Fruit fly (Drosophila melanogaster) whole organism, embryonic: ENCODE data around the gene CG7966.

Source experiments
- Ada2b ChIP-seq: fragments of 200-800 bp; sonication (Bioruptor generic); IDR thresholded peaks from 2 replicates; pipeline ENCODE4 v1.3.6; 2022; ENCODE audit warnings: missing biosample characterization, missing genetic modification characterization
- Aef1 ChIP-seq: fragments of 200-800 bp; sonication (Bioruptor generic); IDR thresholded peaks from 3 replicates; pipeline ENCODE4 v1.3.6; 2022; ENCODE audit warnings: missing biosample characterization, missing genetic modification characterization
- B-H2 ChIP-seq: fragments of 200-800 bp; sonication (Bioruptor generic); optimal IDR thresholded peaks from 2 replicates; lab custom pipeline; 2018; ENCODE audit warnings: missing biosample characterization, mild to moderate bottlenecking, missing genetic modification characterization
- Bgb ChIP-seq: fragments of 200-800 bp; sonication (Bioruptor generic); IDR thresholded peaks from 2 replicates; pipeline ENCODE4 v1.3.6; 2022; ENCODE audit warnings: missing biosample characterization, missing genetic modification characterization; ENCODE audit not compliant: partially characterized antibody
- CG10321 ChIP-seq: fragments of 200-800 bp; sonication (Bioruptor generic); IDR thresholded peaks from 2 replicates; pipeline ENCODE4 v1.3.6; 2022; ENCODE audit warnings: missing biosample characterization, missing genetic modification characterization
- CG11398 ChIP-seq: fragments of 200-800 bp; sonication (Bioruptor generic); optimal IDR thresholded peaks from 2 replicates; lab custom pipeline; 2016; ENCODE audit warnings: missing biosample characterization, missing genetic modification characterization
- CG11456 ChIP-seq: fragments of 200-800 bp; sonication (Bioruptor generic); IDR thresholded peaks from 3 replicates; pipeline ENCODE4 v1.3.6; 2022; ENCODE audit warnings: missing biosample characterization, missing genetic modification characterization
- CG11695 ChIP-seq: fragments of 200-800 bp; sonication (Bioruptor generic); IDR thresholded peaks from 3 replicates; pipeline ENCODE4 v1.3.6; 2022; ENCODE audit warnings: missing biosample characterization, missing genetic modification characterization
- CG12744 ChIP-seq: fragments of 200-800 bp; sonication (Bioruptor generic); optimal IDR thresholded peaks from 2 replicates; lab custom pipeline; 2016; ENCODE audit warnings: missing biosample characterization, missing genetic modification characterization
- CG15011 ChIP-seq: fragments of 200-800 bp; sonication (Bioruptor generic); optimal IDR thresholded peaks from 3 replicates; lab custom pipeline; 2018; ENCODE audit warnings: missing biosample characterization, mild to moderate bottlenecking, missing genetic modification characterization
- CG17328 ChIP-seq: fragments of 200-800 bp; sonication (Bioruptor generic); IDR thresholded peaks from 2 replicates; pipeline ENCODE4 v1.3.6; 2022; ENCODE audit warnings: missing biosample characterization, missing genetic modification characterization
- CG18619 ChIP-seq: fragments of 200-800 bp; sonication (Bioruptor generic); optimal IDR thresholded peaks from 3 replicates; lab custom pipeline; 2017; ENCODE audit warnings: missing biosample characterization, mild to moderate bottlenecking, missing genetic modification characterization
- CG6272 ChIP-seq: fragments of 200-800 bp; sonication (Bioruptor generic); IDR thresholded peaks from 2 replicates; pipeline ENCODE4 v1.3.6; 2022; ENCODE audit warnings: missing biosample characterization, missing genetic modification characterization
- CG7745 ChIP-seq: fragments of 200-800 bp; sonication (Bioruptor generic); optimal IDR thresholded peaks from 2 replicates; lab custom pipeline; 2018; ENCODE audit warnings: missing biosample characterization, mild to moderate bottlenecking, missing genetic modification characterization, moderate library complexity
- CG8089 ChIP-seq: fragments of 200-800 bp; sonication (Bioruptor generic); optimal IDR thresholded peaks from 3 replicates; lab custom pipeline; 2016; ENCODE audit warnings: missing biosample characterization, missing genetic modification characterization
- CG8281 ChIP-seq: fragments of 200-800 bp; sonication (Bioruptor generic); optimal IDR thresholded peaks from 2 replicates; lab custom pipeline; 2018; ENCODE audit warnings: missing biosample characterization, mild to moderate bottlenecking, missing genetic modification characterization, moderate library complexity
- CG9437 ChIP-seq: fragments of 200-800 bp; sonication (Bioruptor generic); optimal IDR thresholded peaks from 2 replicates; lab custom pipeline; 2018; ENCODE audit warnings: missing biosample characterization, mild to moderate bottlenecking, missing genetic modification characterization
- CkIIα-i1 ChIP-seq: fragments of 200-800 bp; sonication (Bioruptor generic); IDR thresholded peaks from 2 replicates; pipeline ENCODE4 v1.3.6; 2022; ENCODE audit warnings: missing biosample characterization, missing genetic modification characterization
- CoRest ChIP-seq: fragments of 200-800 bp; sonication (Bioruptor generic); optimal IDR thresholded peaks from 3 replicates; lab custom pipeline; 2018; ENCODE audit warnings: missing biosample characterization, mild to moderate bottlenecking, missing genetic modification characterization, moderate library complexity
- Dll ChIP-seq: fragments of 200-800 bp; sonication (Bioruptor generic); IDR thresholded peaks from 4 replicates; pipeline ENCODE4 v1.3.6; 2022; ENCODE audit warnings: missing biosample characterization, missing genetic modification characterization; ENCODE audit not compliant: partially characterized antibody
- Eip74EF ChIP-seq, 2 experiments: fragments of 200-800 bp in 1 of 2; fragments of >200 bp in 1 of 2; sonication (Bioruptor generic) in 1 of 2; optimal IDR thresholded peaks; 2 replicates each; lab custom pipeline; 2017 to 2019; ENCODE audit warnings: missing biosample characterization in 2 of 2, missing genetic modification characterization in 2 of 2, mild to moderate bottlenecking in 1 of 2, moderate library complexity in 1 of 2
- HHEX ChIP-seq: fragments of 200-800 bp; sonication (Bioruptor generic); optimal IDR thresholded peaks from 3 replicates; lab custom pipeline; 2017; ENCODE audit warnings: missing biosample characterization, mild to moderate bottlenecking, missing genetic modification characterization, missing genetic modification reagents
- HLH4C ChIP-seq: fragments of 200-800 bp; sonication (Bioruptor generic); IDR thresholded peaks from 3 replicates; pipeline ENCODE4 v1.3.6; 2022; ENCODE audit warnings: missing biosample characterization, missing genetic modification characterization; ENCODE audit not compliant: partially characterized antibody
- HLHmδ ChIP-seq: fragments of 200-800 bp; sonication (Bioruptor generic); optimal IDR thresholded peaks from 2 replicates; lab custom pipeline; 2018; ENCODE audit warnings: missing biosample characterization, mild to moderate bottlenecking, missing genetic modification characterization, moderate library complexity
- Jarid2 ChIP-seq: fragments of 200-800 bp; sonication (Bioruptor generic); optimal IDR thresholded peaks from 3 replicates; lab custom pipeline; 2017; ENCODE audit warnings: mild to moderate bottlenecking, missing biosample characterization, missing genetic modification reagents, missing genetic modification characterization
- Lim3 ChIP-seq: fragments of 200-800 bp; sonication (Bioruptor generic); IDR thresholded peaks from 2 replicates; pipeline ENCODE4 v1.3.6; 2022; ENCODE audit warnings: missing biosample characterization, missing genetic modification characterization
- MBD-R2 ChIP-seq: fragments of 200-800 bp; sonication (Bioruptor generic); IDR thresholded peaks from 2 replicates; pipeline ENCODE4 v1.3.6; 2022; ENCODE audit warnings: missing biosample characterization, missing genetic modification characterization
- Med ChIP-seq: fragments of 200-800 bp; sonication (Bioruptor generic); peaks from one replicate; lab custom pipeline; 2016; ENCODE audit warnings: missing biosample characterization, missing genetic modification characterization, mild to moderate bottlenecking, inconsistent platforms, moderate library complexity
- NC2α ChIP-seq: fragments of 200-800 bp; sonication (Bioruptor generic); optimal IDR thresholded peaks from 2 replicates; lab custom pipeline; 2016; ENCODE audit warnings: missing biosample characterization, missing genetic modification characterization
- Nf-YB ChIP-seq: fragments of 200-800 bp; sonication (Bioruptor generic); optimal IDR thresholded peaks from 3 replicates; lab custom pipeline; 2019; ENCODE audit warnings: missing biosample characterization, mild to moderate bottlenecking, missing genetic modification characterization, moderate library complexity
- Ravus ChIP-seq: fragments of 200-800 bp; sonication (Bioruptor generic); IDR thresholded peaks from 2 replicates; pipeline ENCODE4 v1.3.6; 2022; ENCODE audit warnings: missing biosample characterization, missing genetic modification characterization
- Side ChIP-seq: fragments of 200-800 bp; sonication (Bioruptor generic); optimal IDR thresholded peaks from 2 replicates; lab custom pipeline; 2016; ENCODE audit warnings: missing biosample characterization, missing genetic modification characterization
- bbx ChIP-seq: fragments of 200-800 bp; sonication (Bioruptor generic); IDR thresholded peaks from 2 replicates; pipeline ENCODE4 v1.3.6; 2022; ENCODE audit warnings: missing biosample characterization, missing genetic modification characterization; ENCODE audit not compliant: partially characterized antibody
- bcd ChIP-seq: fragments of 200-800 bp; sonication (Bioruptor generic); optimal IDR thresholded peaks from 2 replicates; lab custom pipeline; 2017; ENCODE audit warnings: missing biosample characterization, mild to moderate bottlenecking, missing genetic modification characterization
- ci ChIP-seq: fragments of 200-800 bp; sonication (Bioruptor generic); IDR thresholded peaks from 3 replicates; pipeline ENCODE4 v1.3.6; 2022; ENCODE audit warnings: missing biosample characterization, missing genetic modification characterization
- disco-r ChIP-seq: fragments of 200-800 bp; sonication (Bioruptor generic); optimal IDR thresholded peaks from 2 replicates; lab custom pipeline; 2016; ENCODE audit warnings: missing biosample characterization, missing genetic modification characterization
- emc ChIP-seq: fragments of 200-800 bp; sonication (Bioruptor generic); optimal IDR thresholded peaks from 2 replicates; lab custom pipeline; 2016; ENCODE audit warnings: missing biosample characterization, missing genetic modification characterization
- grau ChIP-seq: fragments of 200-800 bp; optimal IDR thresholded peaks from 3 replicates; lab custom pipeline; 2019; ENCODE audit warnings: missing biosample characterization, mild to moderate bottlenecking, missing genetic modification characterization, moderate library complexity
- gsb ChIP-seq: fragments of 200-800 bp; sonication (Bioruptor generic); IDR thresholded peaks from 2 replicates; pipeline ENCODE4 v1.3.6; 2022; ENCODE audit warnings: missing biosample characterization, missing genetic modification characterization
- ham ChIP-seq: fragments of 200-800 bp; sonication (Bioruptor generic); IDR thresholded peaks from 2 replicates; pipeline ENCODE4 v1.3.6; 2022; ENCODE audit warnings: missing biosample characterization, missing genetic modification characterization
- knrl ChIP-seq: fragments of 200-800 bp; sonication (Bioruptor generic); IDR thresholded peaks from 3 replicates; pipeline ENCODE4 v1.3.6; 2022; ENCODE audit warnings: missing biosample characterization, missing genetic modification characterization; ENCODE audit not compliant: partially characterized antibody
- lab ChIP-seq: fragments of 200-800 bp; sonication (Bioruptor generic); optimal IDR thresholded peaks from 3 replicates; lab custom pipeline; 2017; ENCODE audit warnings: missing biosample characterization, missing genetic modification characterization, mild to moderate bottlenecking, moderate library complexity, missing genetic modification reagents
- lov ChIP-seq, 2 experiments: fragments of 200-800 bp in 1 of 2; fragments of >200 bp in 1 of 2; sonication (Bioruptor generic) in 1 of 2; IDR thresholded peaks in 1 of 2; optimal IDR thresholded peaks in 1 of 2; 2 replicates in 1 of 2; 3 replicates in 1 of 2; pipeline versions ENCODE4 v1.3.6 to Lab custom; 2017 to 2022; ENCODE audit warnings: missing biosample characterization in 1 of 2, missing genetic modification characterization in 1 of 2
- maf-S ChIP-seq: fragments of 200-800 bp; sonication (Bioruptor generic); optimal IDR thresholded peaks from 2 replicates; lab custom pipeline; 2016; ENCODE audit warnings: missing biosample characterization, missing genetic modification characterization
- pum ChIP-seq: fragments of 200-800 bp; sonication (Bioruptor generic); optimal IDR thresholded peaks from 2 replicates; lab custom pipeline; 2016; ENCODE audit warnings: missing biosample characterization, missing genetic modification characterization
- sim ChIP-seq: fragments of 200-800 bp; sonication (Bioruptor generic); IDR thresholded peaks from 2 replicates; pipeline ENCODE4 v1.3.6; 2022; ENCODE audit warnings: missing biosample characterization, missing genetic modification characterization

The CG7966 gene

dm6 chr3R:13063746-13064592 lies 12.7 kb upstream of the CG7966 start (continued):
- TF ChIP-seq grau (tag; lab: Kevin White, UChicago) (no peak), CoRest (tag; lab: Kevin White, UChicago) (peak; percentile 83), bbx (GFP tag; lab: Robert Waterston, UW) (no peak; the same call in 1 of the 2 replicates), CG15011 (no peak), CG8089 (no peak), CG11695 (GFP tag; lab: Robert Waterston, UW) (no peak), Eip74EF (GFP tag; optimal IDR thresholded peaks at IDR 0.05; lab: Kevin White, UChicago) (peak in 1 of 2 experiments; percentile 86), CG10321 (no peak), CG18619 (GFP tag; lab: Kevin White, UChicago) (no peak), CG7745 (tag; lab: Kevin White, UChicago) (no peak), CG8281 (tag; lab: Kevin White, UChicago) (no peak), CG9437 (GFP tag; lab: Kevin White, UChicago) (no peak), Jarid2 (GFP tag; lab: Kevin White, UChicago) (peak; percentile 58), MBD-R2 (GFP tag; lab: Robert Waterston, UW) (peak; percentile 28; the same call in 1 of the 2 replicates), lab (GFP tag; lab: Kevin White, UChicago) (no peak), HLH4C (peak; percentile 35; the same call in 2 of the 3 replicates), NC2α (GFP tag; lab: Kevin White, UChicago) (no peak), Nf-YB (peak; percentile 100), ham (GFP tag; lab: Robert Waterston, UW) (no peak), pum (GFP tag; lab: Kevin White, UChicago) (no peak), HLHmδ (GFP tag; lab: Kevin White, UChicago) (no peak), maf-S (GFP tag; lab: Kevin White, UChicago) (no peak), Aef1 (GFP tag; lab: Robert Waterston, UW) (peak; percentile 95), HHEX (GFP tag; lab: Kevin White, UChicago) (no peak), lov (optimal IDR thresholded peaks at IDR 0.05; lab: Kevin White, UChicago) (no peak), lov (GFP tag; IDR thresholded peaks at IDR 0.05; lab: Robert Waterston, UW) (no peak), Ravus (no peak), CG11398 (GFP tag; lab: Kevin White, UChicago) (no peak)

dm6 chr3R:13057121-13057805 lies 6.0 kb upstream of the CG7966 start, which contains the start of gene sim:
Gene sim, plus strand, starts transcription at chr3R:13057755.
- TF ChIP-seq bcd, result no peak
- 0 out of 3 replicates have a peak, but pooled peaks have one; percentile 10 for TF ChIP-seq ci (GFP tag; lab: Robert Waterston, UW)
- TF ChIP-seq sim (GFP tag; lab: Robert Waterston, UW), result peak; percentile 59; the same call in 1 of the 2 replicates
- TF ChIP-seq Ada2b (GFP tag; lab: Robert Waterston, UW), result no peak
- TF ChIP-seq B-H2, result no peak
- no peak for TF ChIP-seq Lim3 (GFP tag; lab: Robert Waterston, UW)
- peak; percentile 32; the same call in 1 of the 2 replicates for TF ChIP-seq gsb (GFP tag; lab: Robert Waterston, UW)
- no peak for TF ChIP-seq emc (GFP tag; lab: Kevin White, UChicago)
- 0 out of 3 replicates have a peak, but pooled peaks have one; percentile 25 for TF ChIP-seq knrl
- no peak for TF ChIP-seq CG11456 (GFP tag; lab: Robert Waterston, UW)
- peak; percentile 27 for TF ChIP-seq Med (GFP tag; lab: Kevin White, UChicago)
- 0 out of 2 replicates have a peak, but pooled peaks have one; percentile 21 for TF ChIP-seq CG6272
- TF ChIP-seq CkIIα-i1 (GFP tag; lab: Robert Waterston, UW), result no peak
- TF ChIP-seq Bgb (GFP tag; lab: Robert Waterston, UW), result peak; percentile 17; the same call in 1 of the 2 replicates
- 0 out of 2 replicates have a peak, but pooled peaks have one; percentile 24 for TF ChIP-seq CG17328 (GFP tag; lab: Robert Waterston, UW)
- TF ChIP-seq ham (GFP tag; lab: Robert Waterston, UW), result no peak
- TF ChIP-seq CG12744, result no peak
- TF ChIP-seq Side (GFP tag; lab: Kevin White, UChicago), result no peak
- TF ChIP-seq Dll, result 0 out of 4 replicates have a peak, but pooled peaks have one; percentile 21
- TF ChIP-seq disco-r (GFP tag; lab: Kevin White, UChicago), result no peak
- TF ChIP-seq Ravus, result no peak
